Fruit fly (Drosophila melanogaster) whole organism, embryonic: Measurements from ENCODE around the gene RhoGAP93B.

ENCODE experiments used
- Ada2b ChIP-seq: fragments of 200-800 bp; sonication (Bioruptor generic); IDR thresholded peaks from 2 replicates; pipeline ENCODE4 v1.3.6; 2022; ENCODE audit warnings: missing biosample characterization, missing genetic modification characterization
- CG10209 ChIP-seq: fragments of 200-800 bp; sonication (Bioruptor generic); optimal IDR thresholded peaks from 3 replicates; lab custom pipeline; 2017; ENCODE audit warnings: missing biosample characterization, mild to moderate bottlenecking, missing genetic modification characterization, missing genetic modification reagents
- CG10274 ChIP-seq: fragments of 200-800 bp; sonication (Bioruptor generic); optimal IDR thresholded peaks from 3 replicates; lab custom pipeline; 2017; ENCODE audit warnings: missing biosample characterization, mild to moderate bottlenecking, missing genetic modification characterization
- CG10321 ChIP-seq: fragments of 200-800 bp; sonication (Bioruptor generic); IDR thresholded peaks from 2 replicates; pipeline ENCODE4 v1.3.6; 2022; ENCODE audit warnings: missing biosample characterization, missing genetic modification characterization
- CG10462 ChIP-seq: fragments of 200-800 bp; sonication (Bioruptor generic); optimal IDR thresholded peaks from 2 replicates; lab custom pipeline; 2016; ENCODE audit warnings: missing biosample characterization, missing genetic modification characterization
- CG10654 ChIP-seq: fragments of 200-800 bp; sonication (Bioruptor generic); optimal IDR thresholded peaks from 2 replicates; lab custom pipeline; 2016; ENCODE audit warnings: missing biosample characterization, missing genetic modification characterization
- CG11398 ChIP-seq: fragments of 200-800 bp; sonication (Bioruptor generic); optimal IDR thresholded peaks from 2 replicates; lab custom pipeline; 2016; ENCODE audit warnings: missing biosample characterization, missing genetic modification characterization
- CG12299 ChIP-seq: fragments of 200-800 bp; sonication (Bioruptor generic); optimal IDR thresholded peaks from 2 replicates; lab custom pipeline; 2018; ENCODE audit warnings: missing biosample characterization, mild to moderate bottlenecking, missing genetic modification characterization
- CG13287 ChIP-seq: fragments of 200-800 bp; sonication (Bioruptor generic); IDR thresholded peaks from 2 replicates; pipeline ENCODE4 v1.3.6; 2022; ENCODE audit warnings: missing biosample characterization, missing genetic modification characterization; ENCODE audit not compliant: partially characterized antibody
- CG14965 ChIP-seq: fragments of 200-800 bp; sonication (Bioruptor generic); optimal IDR thresholded peaks from 2 replicates; lab custom pipeline; 2016; ENCODE audit warnings: missing biosample characterization, missing genetic modification characterization, borderline replicate concordance
- CG15269 ChIP-seq: fragments of 200-800 bp; sonication (Bioruptor generic); optimal IDR thresholded peaks from 2 replicates; lab custom pipeline; 2018; ENCODE audit warnings: missing biosample characterization, mild to moderate bottlenecking, missing genetic modification characterization, moderate library complexity
- CG15601 ChIP-seq: fragments of 200-800 bp; sonication (Bioruptor generic); optimal IDR thresholded peaks from 3 replicates; lab custom pipeline; 2019; ENCODE audit warnings: missing biosample characterization, mild to moderate bottlenecking, missing genetic modification characterization, moderate library complexity
- CG17186 ChIP-seq: fragments of 200-800 bp; sonication (Bioruptor generic); optimal IDR thresholded peaks from 3 replicates; lab custom pipeline; 2017; ENCODE audit warnings: missing biosample characterization, missing genetic modification reagents, missing genetic modification characterization
- CG2199 ChIP-seq: fragments of 200-800 bp; sonication (Bioruptor generic); IDR thresholded peaks from 3 replicates; pipeline ENCODE4 v1.3.6; 2022; ENCODE audit warnings: missing biosample characterization, missing genetic modification characterization
- CG32767 ChIP-seq: fragments of 200-800 bp; sonication (Bioruptor generic); IDR thresholded peaks from 2 replicates; pipeline ENCODE4 v1.3.6; 2022; ENCODE audit warnings: missing biosample characterization, missing genetic modification characterization
- CG34224 ChIP-seq: fragments of 200-800 bp; sonication (Bioruptor generic); IDR thresholded peaks from 3 replicates; pipeline ENCODE4 v1.3.6; 2022; ENCODE audit warnings: missing biosample characterization, missing genetic modification characterization; ENCODE audit not compliant: partially characterized antibody
- CG3847 ChIP-seq: fragments of 200-800 bp; sonication (Bioruptor generic); IDR thresholded peaks from 2 replicates; pipeline ENCODE4 v1.3.6; 2022; ENCODE audit warnings: missing biosample characterization, missing genetic modification characterization
- CG43689 ChIP-seq: fragments of 200-800 bp; sonication (Bioruptor generic); IDR thresholded peaks from 2 replicates; pipeline ENCODE4 v1.3.6; 2022; ENCODE audit warnings: missing biosample characterization, missing genetic modification characterization
- CG4820 ChIP-seq: fragments of 200-800 bp; sonication (Bioruptor generic); optimal IDR thresholded peaks from 3 replicates; lab custom pipeline; 2016; ENCODE audit warnings: missing biosample characterization, missing genetic modification characterization
- CG6683 ChIP-seq: fragments of 200-800 bp; sonication (Bioruptor generic); optimal IDR thresholded peaks from 2 replicates; lab custom pipeline; 2017; ENCODE audit warnings: missing biosample characterization, mild to moderate bottlenecking, missing genetic modification characterization, missing genetic modification reagents
- CG9437 ChIP-seq: fragments of 200-800 bp; sonication (Bioruptor generic); optimal IDR thresholded peaks from 2 replicates; lab custom pipeline; 2018; ENCODE audit warnings: missing biosample characterization, mild to moderate bottlenecking, missing genetic modification characterization
- CoRest ChIP-seq: fragments of 200-800 bp; sonication (Bioruptor generic); optimal IDR thresholded peaks from 3 replicates; lab custom pipeline; 2018; ENCODE audit warnings: missing biosample characterization, mild to moderate bottlenecking, missing genetic modification characterization, moderate library complexity
- CrebB ChIP-seq: fragments of 200-800 bp; sonication (Bioruptor generic); optimal IDR thresholded peaks from 3 replicates; lab custom pipeline; 2018; ENCODE audit warnings: missing biosample characterization, mild to moderate bottlenecking, missing genetic modification characterization
- Doc2 ChIP-seq: fragments of 200-800 bp; sonication (Bioruptor generic); IDR thresholded peaks from 2 replicates; pipeline ENCODE4 v1.3.6; 2022; ENCODE audit warnings: missing biosample characterization, missing genetic modification characterization
- Elba2 ChIP-seq: fragments of 200-800 bp; sonication (Bioruptor generic); optimal IDR thresholded peaks from 3 replicates; lab custom pipeline; 2016; ENCODE audit warnings: missing biosample characterization, missing genetic modification characterization
- Gug ChIP-seq: fragments of 200-800 bp; sonication (Bioruptor generic); IDR thresholded peaks from 4 replicates; pipeline ENCODE4 v1.3.6; 2022; ENCODE audit warnings: missing biosample characterization, missing genetic modification characterization
- Hey ChIP-seq: fragments of 200-800 bp; sonication (Bioruptor generic); optimal IDR thresholded peaks from 3 replicates; lab custom pipeline; 2018; ENCODE audit warnings: missing biosample characterization, mild to moderate bottlenecking, missing genetic modification characterization
- Hsf ChIP-seq: fragments of 200-800 bp; sonication (Bioruptor generic); optimal IDR thresholded peaks from 3 replicates; lab custom pipeline; 2016; ENCODE audit warnings: missing biosample characterization, missing genetic modification characterization
- Jarid2 ChIP-seq: fragments of 200-800 bp; sonication (Bioruptor generic); optimal IDR thresholded peaks from 3 replicates; lab custom pipeline; 2017; ENCODE audit warnings: mild to moderate bottlenecking, missing biosample characterization, missing genetic modification reagents, missing genetic modification characterization
- Max ChIP-seq: fragments of 200-800 bp; sonication (Bioruptor generic); optimal IDR thresholded peaks from 2 replicates; lab custom pipeline; 2016; ENCODE audit warnings: missing biosample characterization, mild to moderate bottlenecking, missing genetic modification characterization
- Ravus ChIP-seq: fragments of 200-800 bp; sonication (Bioruptor generic); IDR thresholded peaks from 2 replicates; pipeline ENCODE4 v1.3.6; 2022; ENCODE audit warnings: missing biosample characterization, missing genetic modification characterization
- Ssrp ChIP-seq: fragments of 200-800 bp; sonication (Bioruptor generic); optimal IDR thresholded peaks from 2 replicates; lab custom pipeline; 2018; ENCODE audit warnings: missing biosample characterization, mild to moderate bottlenecking, missing genetic modification characterization, moderate library complexity
- abd-A ChIP-seq: fragments of 200-800 bp; sonication (Bioruptor generic); optimal IDR thresholded peaks from 3 replicates; lab custom pipeline; 2019; ENCODE audit warnings: missing biosample characterization, mild to moderate bottlenecking, missing genetic modification characterization, moderate library complexity
- bcd ChIP-seq: fragments of 200-800 bp; sonication (Bioruptor generic); optimal IDR thresholded peaks from 2 replicates; lab custom pipeline; 2017; ENCODE audit warnings: missing biosample characterization, mild to moderate bottlenecking, missing genetic modification characterization
- cwo ChIP-seq: fragments of 200-800 bp; sonication (Bioruptor generic); optimal IDR thresholded peaks from 3 replicates; lab custom pipeline; 2017; ENCODE audit warnings: missing biosample characterization, missing genetic modification characterization, mild to moderate bottlenecking, moderate library complexity, missing genetic modification reagents
- dimm ChIP-seq: fragments of 200-800 bp; sonication (Bioruptor generic); IDR thresholded peaks from 2 replicates; pipeline ENCODE4 v1.3.6; 2022; ENCODE audit warnings: missing biosample characterization, missing genetic modification characterization
- exex ChIP-seq: fragments of 200-800 bp; sonication (Bioruptor generic); optimal IDR thresholded peaks from 4 replicates; lab custom pipeline; 2018; ENCODE audit warnings: missing biosample characterization, mild to moderate bottlenecking, missing genetic modification characterization, moderate library complexity
- hbn ChIP-seq: fragments of 200-800 bp; sonication (Bioruptor generic); IDR thresholded peaks from 2 replicates; pipeline ENCODE4 v1.3.6; 2022; ENCODE audit warnings: missing biosample characterization, missing genetic modification characterization; ENCODE audit not compliant: partially characterized antibody
- hkb ChIP-seq, 2 experiments: fragments of 200-800 bp in 1 of 2; fragments of >200 bp in 1 of 2; sonication (Bioruptor generic) in 1 of 2; IDR thresholded peaks in 1 of 2; optimal IDR thresholded peaks in 1 of 2; 2 replicates each; pipeline versions ENCODE4 v1.3.6 to Lab custom; 2017 to 2022; ENCODE audit warnings: missing biosample characterization in 1 of 2, missing genetic modification characterization in 1 of 2
- kay ChIP-seq: fragments of 200-800 bp; sonication (Bioruptor generic); optimal IDR thresholded peaks from 2 replicates; lab custom pipeline; 2016; ENCODE audit warnings: missing biosample characterization, missing genetic modification characterization
- knrl ChIP-seq: fragments of 200-800 bp; sonication (Bioruptor generic); IDR thresholded peaks from 3 replicates; pipeline ENCODE4 v1.3.6; 2022; ENCODE audit warnings: missing biosample characterization, missing genetic modification characterization; ENCODE audit not compliant: partially characterized antibody
- lbe ChIP-seq: fragments of 200-800 bp; sonication (Bioruptor generic); optimal IDR thresholded peaks from 2 replicates; lab custom pipeline; 2016; ENCODE audit warnings: missing biosample characterization, mild to moderate bottlenecking, missing genetic modification characterization
- nerfin-2 ChIP-seq: fragments of 200-800 bp; sonication (Bioruptor generic); IDR thresholded peaks from 2 replicates; pipeline ENCODE4 v1.3.6; 2022; ENCODE audit warnings: missing biosample characterization, missing genetic modification characterization; ENCODE audit not compliant: partially characterized antibody
- pb ChIP-seq: fragments of 200-800 bp; sonication (Bioruptor generic); optimal IDR thresholded peaks from 3 replicates; lab custom pipeline; 2016; ENCODE audit warnings: missing biosample characterization, missing genetic modification characterization
- ranshi ChIP-seq: fragments of 200-800 bp; sonication (Bioruptor generic); IDR thresholded peaks from 2 replicates; pipeline ENCODE4 v1.3.6; 2022; ENCODE audit warnings: missing biosample characterization, missing genetic modification characterization
- sqz ChIP-seq: fragments of 200-800 bp; sonication (Bioruptor generic); optimal IDR thresholded peaks from 3 replicates; lab custom pipeline; 2018; ENCODE audit warnings: missing biosample characterization, mild to moderate bottlenecking, missing genetic modification characterization
- trem ChIP-seq: fragments of 200-800 bp; optimal IDR thresholded peaks from 3 replicates; lab custom pipeline; 2019; ENCODE audit warnings: missing biosample characterization, mild to moderate bottlenecking, missing genetic modification characterization, moderate library complexity
- twi ChIP-seq: fragments of 200-800 bp; optimal IDR thresholded peaks from 2 replicates; lab custom pipeline; 2019; ENCODE audit warnings: missing biosample characterization, mild to moderate bottlenecking, missing genetic modification characterization, moderate library complexity
- wek ChIP-seq: fragments of 200-800 bp; sonication (Bioruptor generic); optimal IDR thresholded peaks from 3 replicates; lab custom pipeline; 2018; ENCODE audit warnings: missing biosample characterization, mild to moderate bottlenecking, missing genetic modification characterization, moderate library complexity

RhoGAP93B gene

DNA sequence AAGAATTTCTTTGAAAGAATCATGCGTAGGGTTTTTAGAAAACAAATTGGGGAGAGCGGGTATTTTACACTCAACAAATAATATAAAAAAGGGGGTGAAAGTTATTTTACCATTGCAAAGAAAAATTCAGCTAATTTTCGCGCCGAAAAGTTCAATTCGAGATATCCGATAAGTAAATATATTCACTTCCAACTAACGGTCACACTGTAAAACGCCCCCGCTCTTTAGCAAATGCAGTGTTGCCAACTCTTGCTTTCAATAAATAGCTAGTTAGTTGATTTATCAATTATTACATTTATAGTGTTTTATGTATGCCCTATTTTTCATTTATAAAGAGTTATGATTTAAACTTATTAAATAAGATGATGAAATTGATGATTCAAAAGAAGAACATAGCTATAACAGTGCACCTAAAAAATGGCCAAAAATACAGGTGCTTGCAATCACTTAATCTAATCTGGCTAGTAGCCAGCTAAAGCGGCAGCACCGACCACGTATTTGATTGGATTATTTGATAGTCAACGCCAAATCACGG lies 40.7 kb upstream of the RhoGAP93B start, which contains the start of gene meigo (continued):
- TF ChIP-seq bcd (GFP tag; lab: Kevin White, UChicago) (peak; percentile 70), pb (GFP tag; lab: Kevin White, UChicago) (peak; percentile 36), CrebB (tag; lab: Kevin White, UChicago) (peak; percentile 44), kay (GFP tag; lab: Kevin White, UChicago) (peak; percentile 41), CG2199 (GFP tag; lab: Robert Waterston, UW) (no peak), Ada2b (GFP tag; lab: Robert Waterston, UW) (peak; percentile 45), hbn (GFP tag; lab: Robert Waterston, UW) (no peak), CG12299 (tag; lab: Kevin White, UChicago) (peak; percentile 55), Hey (tag; lab: Kevin White, UChicago) (no peak), CG10462 (GFP tag; lab: Kevin White, UChicago) (no peak), CG15269 (no peak), CG17186 (GFP tag; lab: Kevin White, UChicago) (peak; percentile 81), CG13287 (0 out of 2 replicates have a peak, but pooled peaks have one; percentile 36), Hsf (GFP tag; lab: Kevin White, UChicago) (peak; percentile 71), cwo (GFP tag; lab: Kevin White, UChicago) (peak; percentile 14), sqz (GFP tag; lab: Kevin White, UChicago) (no peak), CG6683 (GFP tag; lab: Kevin White, UChicago) (peak; percentile 9), abd-A (tag; lab: Kevin White, UChicago) (no peak), CG32767 (GFP tag; lab: Robert Waterston, UW) (no peak), CG4820 (GFP tag; lab: Kevin White, UChicago) (peak; percentile 42), ranshi (GFP tag; lab: Robert Waterston, UW) (0 out of 2 replicates have a peak, but pooled peaks have one; percentile 28), lbe (GFP tag; lab: Kevin White, UChicago) (peak; percentile 50), Jarid2 (GFP tag; lab: Kevin White, UChicago) (no peak), Gug (GFP tag; lab: Robert Waterston, UW) (peak; percentile 37; the same call in 1 of the 4 replicates), CG10274 (GFP tag; lab: Kevin White, UChicago) (peak; percentile 9), trem (peak; percentile 82), Ssrp (peak; percentile 55), CG10209 (GFP tag; lab: Kevin White, UChicago) (peak; percentile 46), Doc2 (no peak), CG9437 (GFP tag; lab: Kevin White, UChicago) (peak; percentile 58), CG11398 (peak; percentile 31), CG43689 (GFP tag; lab: Robert Waterston, UW) (no peak), CG3847 (peak; percentile 72), CoRest (tag; lab: Kevin White, UChicago) (peak; percentile 86), wek (no peak), CG10321 (GFP tag; lab: Robert Waterston, UW) (no peak), dimm (no peak), CG14965 (no peak), Elba2 (GFP tag; lab: Kevin White, UChicago) (peak; percentile 74), CG34224 (GFP tag; lab: Robert Waterston, UW) (no peak), Ravus (no peak), twi (tag; lab: Kevin White, UChicago) (peak; percentile 52), nerfin-2 (GFP tag; lab: Robert Waterston, UW) (no peak), hkb (optimal IDR thresholded peaks at IDR 0.05; lab: Kevin White, UChicago) (peak; percentile 90), hkb (GFP tag; IDR thresholded peaks at IDR 0.05; lab: Robert Waterston, UW) (peak; percentile 62), Max (GFP tag; lab: Kevin White, UChicago) (peak; percentile 70), exex (tag; lab: Kevin White, UChicago) (no peak), CG10654 (GFP tag; lab: Kevin White, UChicago) (peak; percentile 67), knrl (no peak), CG15601 (tag; lab: Kevin White, UChicago) (peak; percentile 87)
